Fruit fly (Drosophila melanogaster) whole organism, wandering third instar larva: ENCODE measurements around the gene shv.

Source experiments
- Abd-B ChIP-seq: fragments of >200 bp; optimal IDR thresholded peaks from 2 replicates; lab custom pipeline; 2017; ENCODE audit warnings: missing biosample characterization, missing genetic modification characterization
- CG32264 ChIP-seq: fragments of 200-800 bp; sonication (Bioruptor generic); optimal IDR thresholded peaks from 2 replicates; lab custom pipeline; 2016; ENCODE audit warnings: missing biosample characterization, missing genetic modification characterization
- CG9705 ChIP-seq: fragments of 200-800 bp; sonication (Bioruptor generic); optimal IDR thresholded peaks from 2 replicates; lab custom pipeline; 2018; ENCODE audit warnings: missing biosample characterization, mild to moderate bottlenecking, missing genetic modification characterization
- CrebA ChIP-seq: fragments of 200-800 bp; sonication (Bioruptor generic); optimal IDR thresholded peaks from 2 replicates; lab custom pipeline; 2016; ENCODE audit warnings: missing biosample characterization, mild to moderate bottlenecking, missing genetic modification characterization, borderline replicate concordance
- Dfd ChIP-seq: fragments of >200 bp; optimal IDR thresholded peaks from 2 replicates; lab custom pipeline; 2017; ENCODE audit warnings: missing biosample characterization, missing genetic modification characterization
- Dif ChIP-seq: fragments of 200-275, 200-300 bp; sonication (Bioruptor generic); optimal IDR thresholded peaks from 2 replicates; lab custom pipeline; 2018; ENCODE audit warnings: missing biosample characterization, missing genetic modification characterization; ENCODE audit not compliant: partially characterized antibody
- GATAd ChIP-seq: sonication (Bioruptor generic); optimal IDR thresholded peaks from 2 replicates; lab custom pipeline; 2016; ENCODE audit warnings: missing biosample characterization, missing genetic modification characterization
- HLH106 ChIP-seq: fragments of 200-800 bp; optimal IDR thresholded peaks from 3 replicates; lab custom pipeline; 2019; ENCODE audit warnings: missing biosample characterization, mild to moderate bottlenecking, missing genetic modification characterization, moderate library complexity
- Hnf4 ChIP-seq: fragments of 200-800 bp; sonication (Bioruptor generic); optimal IDR thresholded peaks from 2 replicates; lab custom pipeline; 2016; ENCODE audit warnings: missing biosample characterization, mild to moderate bottlenecking, missing genetic modification characterization
- Hr78 ChIP-seq: fragments of >200 bp; optimal IDR thresholded peaks from 2 replicates; lab custom pipeline; 2017; ENCODE audit warnings: missing biosample characterization, missing genetic modification characterization
- Hr83 ChIP-seq: fragments of 200-300 bp; sonication (Bioruptor generic); optimal IDR thresholded peaks from 2 replicates; lab custom pipeline; 2016; ENCODE audit warnings: missing biosample characterization, mild to moderate bottlenecking, missing genetic modification characterization, moderate library complexity; ENCODE audit not compliant: poor library complexity, severe bottlenecking
- Jra ChIP-seq: sonication (Bioruptor generic); optimal IDR thresholded peaks from 2 replicates; lab custom pipeline; 2016; ENCODE audit warnings: missing biosample characterization, missing genetic modification characterization
- Mio ChIP-seq: sonication (Bioruptor generic); optimal IDR thresholded peaks from 2 replicates; lab custom pipeline; 2016; ENCODE audit warnings: missing biosample characterization, missing genetic modification characterization
- Myc ChIP-seq: fragments of >200 bp; optimal IDR thresholded peaks from 2 replicates; lab custom pipeline; 2017
- N ChIP-seq: fragments of >200 bp; optimal IDR thresholded peaks from 2 replicates; lab custom pipeline; 2018; ENCODE audit warnings: missing biosample characterization, missing external identifiers, missing genetic modification characterization
- OdsH ChIP-seq: fragments of 200-800 bp; sonication (Bioruptor generic); optimal IDR thresholded peaks from 2 replicates; lab custom pipeline; 2016; ENCODE audit warnings: missing biosample characterization, mild to moderate bottlenecking, missing genetic modification characterization
- Rel ChIP-seq, 2 experiments: fragments of 200-800 bp; sonication (Bioruptor generic) in 1 of 2; optimal IDR thresholded peaks; 2 replicates in 1 of 2; 3 replicates in 1 of 2; lab custom pipeline; 2016 to 2019; ENCODE audit warnings: mild to moderate bottlenecking in 2 of 2, missing biosample characterization in 2 of 2, missing genetic modification characterization in 2 of 2, moderate library complexity in 1 of 2
- Sp1 ChIP-seq: fragments of 200-800 bp; sonication (Bioruptor generic); optimal IDR thresholded peaks from 3 replicates; lab custom pipeline; 2019; ENCODE audit warnings: missing biosample characterization, mild to moderate bottlenecking, missing genetic modification characterization, moderate library complexity
- Vsx2 ChIP-seq: fragments of 200-300, 225-300 bp; sonication (Bioruptor generic); optimal IDR thresholded peaks from 2 replicates; lab custom pipeline; 2018; ENCODE audit warnings: missing biosample characterization, missing genetic modification characterization; ENCODE audit not compliant: partially characterized antibody
- br ChIP-seq: fragments of 200-800 bp; sonication (Bioruptor generic); optimal IDR thresholded peaks from 2 replicates; lab custom pipeline; 2016; ENCODE audit warnings: missing biosample characterization, missing genetic modification characterization
- brk ChIP-seq: fragments of 200-800 bp; sonication (Bioruptor generic); optimal IDR thresholded peaks from 2 replicates; lab custom pipeline; 2016; ENCODE audit warnings: missing biosample characterization, mild to moderate bottlenecking, missing genetic modification characterization
- dl ChIP-seq, 2 experiments: fragments of 175-275, 200-275 bp in 1 of 2; fragments of 200-275 bp in 1 of 2; sonication (Bioruptor generic); optimal IDR thresholded peaks; lab custom pipeline; 2018; ENCODE audit warnings: mild to moderate bottlenecking in 2 of 2, missing biosample characterization in 2 of 2, missing genetic modification characterization in 2 of 2, moderate library complexity in 2 of 2; ENCODE audit not compliant: partially characterized antibody in 2 of 2, insufficient read depth in 1 of 2
- dmrt93B ChIP-seq: fragments of 200-800 bp; sonication (Bioruptor generic); optimal IDR thresholded peaks from 2 replicates; lab custom pipeline; 2018; ENCODE audit warnings: missing biosample characterization, mild to moderate bottlenecking, missing genetic modification characterization
- dsf ChIP-seq: sonication (Bioruptor generic); optimal IDR thresholded peaks from 2 replicates; lab custom pipeline; 2016; ENCODE audit warnings: missing biosample characterization, missing genetic modification characterization, borderline replicate concordance
- ey ChIP-seq: fragments of 200-800 bp; sonication (Bioruptor generic); optimal IDR thresholded peaks from 2 replicates; lab custom pipeline; 2016; ENCODE audit warnings: missing biosample characterization, missing genetic modification characterization
- foxo ChIP-seq, 2 experiments: fragments of 200-800 bp; sonication (Bioruptor generic); optimal IDR thresholded peaks; 2 replicates in 1 of 2; 3 replicates in 1 of 2; lab custom pipeline; 2016 to 2017; ENCODE audit warnings: missing biosample characterization in 2 of 2, missing genetic modification characterization in 2 of 2
- fru ChIP-seq: fragments of 200-800 bp; sonication (Bioruptor generic); optimal IDR thresholded peaks from 3 replicates; lab custom pipeline; 2016; ENCODE audit warnings: missing biosample characterization, mild to moderate bottlenecking, missing genetic modification characterization
- h ChIP-seq: fragments of 200-800 bp; sonication (Bioruptor generic); optimal IDR thresholded peaks from 3 replicates; lab custom pipeline; 2016; ENCODE audit warnings: missing biosample characterization, mild to moderate bottlenecking, missing genetic modification characterization
- jim ChIP-seq: fragments of 175-275, 200-325 bp; sonication (Bioruptor generic); optimal IDR thresholded peaks from 2 replicates; lab custom pipeline; 2016; ENCODE audit warnings: missing biosample characterization, mild to moderate bottlenecking, missing genetic modification characterization
- lola ChIP-seq: fragments of >200 bp; optimal IDR thresholded peaks from 2 replicates; lab custom pipeline; 2017; ENCODE audit warnings: missing biosample characterization, missing genetic modification characterization
- pan ChIP-seq: fragments of >200 bp; optimal IDR thresholded peaks from 2 replicates; lab custom pipeline; 2017
- psq ChIP-seq: fragments of 200-800 bp; sonication (Bioruptor generic); optimal IDR thresholded peaks from 3 replicates; lab custom pipeline; 2017; ENCODE audit warnings: missing biosample characterization, mild to moderate bottlenecking, missing genetic modification characterization, moderate library complexity
- rgr ChIP-seq: fragments of 200-800 bp; sonication (Bioruptor generic); optimal IDR thresholded peaks from 3 replicates; lab custom pipeline; 2016; ENCODE audit warnings: missing biosample characterization, mild to moderate bottlenecking, missing genetic modification characterization
- sage ChIP-seq: fragments of 200-800 bp; sonication (Bioruptor generic); optimal IDR thresholded peaks from 2 replicates; lab custom pipeline; 2016; ENCODE audit warnings: missing biosample characterization, mild to moderate bottlenecking, missing genetic modification characterization
- sv ChIP-seq: fragments of 200-800 bp; sonication (Bioruptor generic); optimal IDR thresholded peaks from 3 replicates; lab custom pipeline; 2016; ENCODE audit warnings: missing biosample characterization, missing genetic modification characterization
- tai ChIP-seq: sonication (Bioruptor generic); optimal IDR thresholded peaks from 2 replicates; lab custom pipeline; 2016; ENCODE audit warnings: missing biosample characterization, missing genetic modification characterization
- usp ChIP-seq: fragments of >200 bp; optimal IDR thresholded peaks from 2 replicates; lab custom pipeline; 2017; ENCODE audit warnings: missing biosample characterization, missing genetic modification characterization
- woc ChIP-seq: sonication (Bioruptor generic); optimal IDR thresholded peaks from 2 replicates; lab custom pipeline; 2016; ENCODE audit warnings: missing biosample characterization, mild to moderate bottlenecking, missing genetic modification characterization

The shv gene

DNA sequence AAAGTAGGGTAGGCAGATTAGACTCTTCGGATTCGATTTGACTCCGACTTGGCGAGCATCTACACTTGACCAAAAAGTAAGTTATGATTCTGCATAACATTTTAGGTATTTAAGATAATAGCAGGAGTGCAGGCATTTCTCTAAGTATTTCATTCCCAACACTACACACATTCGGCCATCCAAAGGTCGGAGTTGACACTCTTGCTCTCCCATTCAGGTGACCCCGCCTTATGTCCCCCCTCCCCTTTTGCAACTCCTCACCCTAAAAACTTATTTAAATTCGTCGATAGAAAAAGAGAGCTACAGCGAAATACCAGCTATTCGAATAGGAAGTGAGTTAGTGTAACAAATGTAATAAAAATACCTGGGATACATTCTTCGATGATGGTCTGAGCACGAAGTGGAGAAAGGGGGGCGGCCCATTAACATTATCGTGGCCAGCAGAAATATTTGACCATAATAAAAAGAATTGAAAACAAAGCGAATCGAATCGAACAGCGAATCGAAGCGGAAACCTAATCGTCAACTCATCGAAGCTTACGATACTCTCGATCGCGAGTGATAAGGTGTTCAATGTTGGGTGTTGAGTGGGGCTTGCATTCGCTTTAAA lies 24.4 kb upstream of the shv start:
- no peak for TF ChIP-seq sage (GFP tag; lab: Kevin White, UChicago)
- no peak for TF ChIP-seq lola (GFP tag; lab: Kevin White, UChicago)

DNA sequence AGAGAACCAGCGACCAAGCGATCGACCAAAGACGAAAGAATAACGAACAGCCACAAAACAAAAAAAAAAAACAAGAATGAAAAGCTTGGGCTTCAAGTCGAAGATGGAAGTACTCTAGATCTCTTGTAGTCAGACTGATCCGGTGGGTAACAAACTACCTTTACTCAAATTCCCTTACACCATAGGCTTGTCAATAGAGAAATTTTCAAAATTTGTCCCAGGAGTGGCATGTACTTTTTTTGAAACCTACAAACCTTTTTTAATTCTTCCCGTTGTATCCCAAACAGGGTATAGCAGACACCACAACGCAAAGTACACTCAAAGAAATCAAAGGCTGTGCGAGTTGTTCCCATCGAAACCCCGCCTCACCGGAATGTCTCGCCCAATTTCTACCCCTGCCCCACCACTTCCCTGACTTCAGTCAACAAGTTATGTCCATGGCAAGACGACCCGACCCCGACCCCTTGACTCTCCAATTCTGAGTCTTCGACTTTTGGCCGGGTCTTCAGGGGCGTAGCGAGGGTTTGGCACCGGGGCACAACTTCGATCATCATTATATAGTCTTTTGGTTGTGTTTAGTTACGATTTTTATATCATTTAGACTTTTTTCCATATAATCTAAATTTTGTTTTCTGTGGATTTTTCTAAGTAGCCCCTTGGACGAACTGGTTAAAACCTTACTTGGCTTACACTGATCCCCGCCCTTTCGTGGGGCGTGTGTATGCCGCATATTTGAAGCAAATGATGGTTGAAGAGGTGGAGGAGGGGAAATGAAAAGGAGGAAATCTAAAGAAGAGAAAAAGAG lies 23.0 kb upstream of the shv start:
- TF ChIP-seq CrebA, result peak; percentile 24
- TF ChIP-seq GATAd (GFP tag; lab: Kevin White, UChicago), result no peak
- peak; percentile 96 for TF ChIP-seq woc (GFP tag; lab: Kevin White, UChicago)
- TF ChIP-seq Hr78 (GFP tag; lab: Kevin White, UChicago), result no peak
- TF ChIP-seq tai (GFP tag; lab: Kevin White, UChicago), result peak; percentile 90
- peak; percentile 93 for TF ChIP-seq rgr (GFP tag; lab: Kevin White, UChicago)
- TF ChIP-seq Mio (GFP tag; lab: Kevin White, UChicago), result peak; percentile 59
- TF ChIP-seq Vsx2 (GFP tag; lab: Kevin White, UChicago), result no peak
- TF ChIP-seq usp (GFP tag; lab: Kevin White, UChicago), result no peak
- TF ChIP-seq CG32264 (GFP tag; lab: Kevin White, UChicago), result peak; percentile 87
- TF ChIP-seq Myc, result no peak
- TF ChIP-seq Hnf4 (GFP tag; lab: Kevin White, UChicago), result peak; percentile 95
- peak; percentile 93 for TF ChIP-seq sage (GFP tag; lab: Kevin White, UChicago)
- no peak for TF ChIP-seq Hr83
- no peak for TF ChIP-seq jim (GFP tag; lab: Kevin White, UChicago)
- TF ChIP-seq fru (GFP tag; lab: Kevin White, UChicago), result peak; percentile 96
- TF ChIP-seq Sp1 (GFP tag; lab: Kevin White, UChicago), result peak; percentile 94
- TF ChIP-seq Abd-B (GFP tag; lab: Kevin White, UChicago), result no peak
- peak; percentile 0 for TF ChIP-seq sv (GFP tag; lab: Kevin White, UChicago)
- no peak for TF ChIP-seq N (GFP tag; lab: Kevin White, UChicago)
- peak; percentile 97 for TF ChIP-seq psq (GFP tag; lab: Kevin White, UChicago)
- TF ChIP-seq pan, result no peak
- TF ChIP-seq HLH106, result peak; percentile 94
- TF ChIP-seq dl (GFP tag; optimal IDR thresholded peaks at IDR 0.05; lab: Kevin White, UChicago; ENCODE audit: insufficient read depth in 1 of 2, partially characterized antibody in 2 of 2), result no peak
- peak; percentile 82 for TF ChIP-seq dsf (GFP tag; lab: Kevin White, UChicago)
- no peak for TF ChIP-seq Dfd
- TF ChIP-seq brk, result peak; percentile 89
- peak; percentile 82 for TF ChIP-seq CG9705 (GFP tag; lab: Kevin White, UChicago)
- TF ChIP-seq OdsH, result peak; percentile 95
- peak; percentile 76 for TF ChIP-seq Jra
- TF ChIP-seq h (GFP tag; lab: Kevin White, UChicago), result peak; percentile 97
- TF ChIP-seq foxo (GFP tag; optimal IDR thresholded peaks at IDR 0.05; lab: Kevin White, UChicago), result peak; percentile 73 to 96
- TF ChIP-seq Dif (GFP tag; lab: Kevin White, UChicago), result no peak
- TF ChIP-seq lola (GFP tag; lab: Kevin White, UChicago), result no peak
- TF ChIP-seq br (GFP tag; lab: Kevin White, UChicago), result peak; percentile 96
- TF ChIP-seq ey, result peak; percentile 96
- no peak for TF ChIP-seq Rel (GFP tag; optimal IDR thresholded peaks at IDR 0.05; lab: Kevin White, UChicago)
- TF ChIP-seq Rel (tag; optimal IDR thresholded peaks at IDR 0.05; lab: Kevin White, UChicago), result peak; percentile 61
- peak; percentile 89 for TF ChIP-seq dmrt93B (GFP tag; lab: Kevin White, UChicago)
